Worm (Caenorhabditis elegans) whole organism, L4 larva: ENCODE results near the gene F56D5.2.

Experiments
- D1046.2 ChIP-seq: fragments of 200-800 bp; sonication (Bioruptor generic); IDR thresholded peaks from 2 replicates; pipeline ENCODE4 v1.3.6; 2022; ENCODE audit warnings: missing genetic modification characterization, missing compliant biosample characterization
- F10B5.3 ChIP-seq: sonication (generic microtip); optimal IDR thresholded peaks from 2 replicates; lab custom pipeline; 2016; ENCODE audit warnings: mild to moderate bottlenecking, missing genetic modification characterization, missing compliant biosample characterization
- F37D6.2 ChIP-seq: sonication (generic microtip); optimal IDR thresholded peaks from 2 replicates; lab custom pipeline; 2016; ENCODE audit warnings: mild to moderate bottlenecking, missing genetic modification characterization, missing compliant biosample characterization
- F49E8.2 ChIP-seq: sonication (generic microtip); optimal IDR thresholded peaks from 2 replicates; lab custom pipeline; 2016; ENCODE audit warnings: missing compliant biosample characterization, mild to moderate bottlenecking, missing genetic modification characterization, borderline replicate concordance
- T20F7.1 ChIP-seq: fragments of 200-800 bp; sonication (Bioruptor generic); optimal IDR thresholded peaks from 2 replicates; lab custom pipeline; 2018; ENCODE audit warnings: mild to moderate bottlenecking, missing genetic modification characterization, missing compliant biosample characterization
- Y105C5A.15 ChIP-seq: fragments of 200-800 bp; sonication (Bioruptor generic); IDR thresholded peaks from 2 replicates; pipeline ENCODE4 v1.3.6; 2022; ENCODE audit warnings: missing genetic modification characterization, missing compliant biosample characterization
- Y48G9A.11 ChIP-seq: fragments of 200-800 bp; sonication (Bioruptor generic); IDR thresholded peaks from 2 replicates; pipeline ENCODE4 v1.3.6; 2022; ENCODE audit warnings: missing genetic modification reagents, missing genetic modification characterization, missing compliant biosample characterization
- Y5F2A.4 ChIP-seq: fragments of 200-800 bp; sonication (Bioruptor generic); optimal IDR thresholded peaks from 2 replicates; lab custom pipeline; 2018; ENCODE audit warnings: mild to moderate bottlenecking, missing genetic modification characterization, missing compliant biosample characterization
- ZK546.5 ChIP-seq, 2 experiments: sonication (generic microtip); optimal IDR thresholded peaks; 2 replicates each; lab custom pipeline; 2017; ENCODE audit warnings: missing biosample characterization in 2 of 2, missing genetic modification characterization in 2 of 2
- ama-1 ChIP-seq: fragments of 150-350 bp; optimal IDR thresholded peaks from 2 replicates; lab custom pipeline; 2014; ENCODE audit warnings: inconsistent platforms, mixed read lengths
- arid-1 ChIP-seq: fragments of 200-800 bp; sonication (Bioruptor generic); conservative IDR thresholded peaks from 2 replicates; pipeline ENCODE4 v1.3.6; 2022; ENCODE audit warnings: missing genetic modification reagents, missing genetic modification characterization, missing compliant biosample characterization
- attf-4 ChIP-seq: sonication (generic microtip); optimal IDR thresholded peaks from 3 replicates; lab custom pipeline; 2017; ENCODE audit warnings: missing biosample characterization, missing genetic modification characterization
- ceh-20 ChIP-seq: fragments of 200-800 bp; sonication (Bioruptor generic); IDR thresholded peaks from 2 replicates; pipeline ENCODE4 v1.3.6; 2022; ENCODE audit warnings: missing genetic modification reagents, missing genetic modification characterization, missing compliant biosample characterization
- ceh-32 ChIP-seq: sonication (generic microtip); optimal IDR thresholded peaks from 2 replicates; lab custom pipeline; 2016; ENCODE audit warnings: mild to moderate bottlenecking, missing genetic modification characterization, missing compliant biosample characterization; ENCODE audit not compliant: poor library complexity
- ces-1 ChIP-seq: fragments of 150-350 bp; sonication (generic microtip); optimal IDR thresholded peaks from 4 replicates; lab custom pipeline; 2014; ENCODE audit warnings: missing biosample characterization, missing genetic modification reagents, missing genetic modification characterization
- daf-16 ChIP-seq, 3 experiments: sonication (generic microtip); optimal IDR thresholded peaks; 2 replicates each; lab custom pipeline; 2016 to 2017; ENCODE audit warnings: missing genetic modification characterization in 3 of 3, missing genetic modification reagents in 3 of 3, mild to moderate bottlenecking in 2 of 3, missing compliant biosample characterization in 2 of 3, missing biosample characterization in 1 of 3, moderate library complexity in 1 of 3
- daf-19 ChIP-seq: fragments of 200-800 bp; sonication (Bioruptor generic); conservative IDR thresholded peaks from 2 replicates; pipeline ENCODE4 v1.3.6; 2022; ENCODE audit warnings: missing genetic modification characterization, missing compliant biosample characterization
- daf-8 ChIP-seq: fragments of 200-800 bp; sonication (Bioruptor generic); IDR thresholded peaks from 2 replicates; pipeline ENCODE4 v1.3.6; 2022; ENCODE audit warnings: missing genetic modification characterization, missing compliant biosample characterization
- duxl-1 ChIP-seq: sonication (generic microtip); optimal IDR thresholded peaks from 2 replicates; lab custom pipeline; 2016; ENCODE audit warnings: mild to moderate bottlenecking, missing genetic modification characterization, moderate library complexity, missing compliant biosample characterization; ENCODE audit not compliant: poor library complexity
- hif-1 ChIP-seq, 2 experiments: sonication (generic microtip); optimal IDR thresholded peaks; 2 replicates each; lab custom pipeline; 2016 to 2017; ENCODE audit warnings: missing compliant biosample characterization in 2 of 2, missing genetic modification characterization in 2 of 2, missing genetic modification reagents in 2 of 2, missing genotype in 2 of 2, mild to moderate bottlenecking in 1 of 2
- madf-5 ChIP-seq, 2 experiments: fragments of 200-800 bp; sonication (Bioruptor generic); IDR thresholded peaks; 2 replicates each; pipeline ENCODE4 v1.3.6; 2022; ENCODE audit warnings: missing compliant biosample characterization in 2 of 2, missing genetic modification characterization in 2 of 2
- madf-9 ChIP-seq: fragments of 200-800 bp; sonication (Bioruptor generic); conservative IDR thresholded peaks from 2 replicates; pipeline ENCODE4 v1.3.6; 2022; ENCODE audit warnings: missing genetic modification reagents, missing genetic modification characterization, missing compliant biosample characterization
- mdt-29 ChIP-seq: fragments of 200-800 bp; sonication (Bioruptor generic); IDR thresholded peaks from 2 replicates; pipeline ENCODE4 v1.3.6; 2022; ENCODE audit warnings: missing genetic modification reagents, missing genetic modification characterization, missing compliant biosample characterization
- mxl-2 ChIP-seq: fragments of 200-800 bp; sonication (Bioruptor generic); conservative IDR thresholded peaks from 2 replicates; pipeline ENCODE4 v1.3.6; 2022; ENCODE audit warnings: missing genetic modification reagents, missing genetic modification characterization, missing compliant biosample characterization
- nhr-102 ChIP-seq: sonication (generic microtip); optimal IDR thresholded peaks from 2 replicates; lab custom pipeline; 2016; ENCODE audit warnings: mild to moderate bottlenecking, missing genetic modification characterization, moderate library complexity, missing compliant biosample characterization
- nhr-11 ChIP-seq: fragments of 150-350 bp; optimal IDR thresholded peaks from 2 replicates; lab custom pipeline; 2014; ENCODE audit warnings: missing biosample characterization, missing genetic modification characterization
- nhr-111 ChIP-seq: fragments of 200-800 bp; sonication (Bioruptor generic); optimal IDR thresholded peaks from 2 replicates; lab custom pipeline; 2018; ENCODE audit warnings: mild to moderate bottlenecking, missing genetic modification characterization, missing compliant biosample characterization
- nhr-28 ChIP-seq: fragments of 150-350 bp; optimal IDR thresholded peaks from 2 replicates; lab custom pipeline; 2014; ENCODE audit warnings: missing biosample characterization, missing genetic modification characterization
- nhr-42 ChIP-seq: fragments of 200-800 bp; sonication (Bioruptor generic); IDR thresholded peaks from 2 replicates; pipeline ENCODE4 v1.3.6; 2022; ENCODE audit warnings: missing genetic modification characterization, missing compliant biosample characterization
- sdz-12 ChIP-seq: fragments of 200-800 bp; sonication (Bioruptor generic); optimal IDR thresholded peaks from 2 replicates; lab custom pipeline; 2018; ENCODE audit warnings: mild to moderate bottlenecking, missing genetic modification characterization, missing compliant biosample characterization
- set-16 ChIP-seq: fragments of 200-800 bp; sonication (Bioruptor generic); IDR thresholded peaks from 2 replicates; pipeline ENCODE4 v1.3.6; 2022; ENCODE audit warnings: missing genetic modification reagents, missing genetic modification characterization, missing compliant biosample characterization
- snpc-1.2 ChIP-seq: fragments of 200-800 bp; sonication (Bioruptor generic); IDR thresholded peaks from 2 replicates; pipeline ENCODE4 v1.3.6; 2022; ENCODE audit warnings: missing genetic modification reagents, missing genetic modification characterization, missing compliant biosample characterization
- spr-3 ChIP-seq: fragments of 200-800 bp; sonication (Bioruptor generic); optimal IDR thresholded peaks from 2 replicates; lab custom pipeline; 2018; ENCODE audit warnings: mild to moderate bottlenecking, missing genetic modification characterization, missing compliant biosample characterization
- unc-130 ChIP-seq: sonication (generic microtip); optimal IDR thresholded peaks from 2 replicates; lab custom pipeline; 2016; ENCODE audit warnings: missing genetic modification reagents, missing genetic modification characterization, missing compliant biosample characterization
- unc-39 ChIP-seq: sonication (generic microtip); optimal IDR thresholded peaks from 2 replicates; lab custom pipeline; 2017; ENCODE audit warnings: missing biosample characterization, missing genetic modification characterization
- vab-7 ChIP-seq: fragments of 200-800 bp; sonication (Bioruptor generic); IDR thresholded peaks from 2 replicates; pipeline ENCODE4 v1.3.6; 2022; ENCODE audit warnings: missing genetic modification reagents, missing genetic modification characterization, missing compliant biosample characterization
- zag-1 ChIP-seq: fragments of 150-350 bp; optimal IDR thresholded peaks from 2 replicates; lab custom pipeline; 2014; ENCODE audit warnings: missing biosample characterization, missing genetic modification characterization
- zfp-2 ChIP-seq: sonication (generic microtip); optimal IDR thresholded peaks from 2 replicates; lab custom pipeline; 2016; ENCODE audit warnings: mild to moderate bottlenecking, missing genetic modification characterization, missing compliant biosample characterization

The F56D5.2 gene

ce11 chrIV:9432327-9432726 is 33.9 kb upstream of the F56D5.2 start:
- TF ChIP-seq madf-9 (no peak), ZK546.5 (tag; optimal IDR thresholded peaks at IDR 0.05; lab: Kevin White, UChicago) (no peak), unc-130 (GFP tag; lab: Kevin White, UChicago) (no peak), ces-1 (GFP tag; lab: Kevin White, UChicago) (no peak), sdz-12 (GFP tag; lab: Kevin White, UChicago) (no peak), vab-7 (GFP tag; lab: Robert Waterston, UW) (no peak), Y105C5A.15 (GFP tag; lab: Robert Waterston, UW) (no peak), madf-5 (GFP tag; IDR thresholded peaks at IDR 0.05; lab: Robert Waterston, UW) (no peak), F10B5.3 (tag; lab: Kevin White, UChicago) (no peak)

ce11 chrIV:9427959-9428358 is 29.5 kb upstream of the F56D5.2 start, which contains the start of gene F59B8.1:
F59B8.1 (plus strand) TSS chrIV:9428259.
- no peak for TF ChIP-seq ceh-20

ce11 chrIV:9423095-9423494 is 24.7 kb upstream of the F56D5.2 start, which contains the start of gene srxa-2:
srxa-2 (plus strand) TSS chrIV:9423395.
- TF ChIP-seq nhr-11 (tag; lab: Kevin White, UChicago) (no peak), ceh-20 (no peak), mdt-29 (GFP tag; lab: Robert Waterston, UW) (no peak), set-16 (no peak), D1046.2 (GFP tag; lab: Robert Waterston, UW) (no peak), madf-5 (GFP tag; IDR thresholded peaks at IDR 0.05; lab: Robert Waterston, UW) (no peak), nhr-42 (no peak), daf-16 (GFP tag; optimal IDR thresholded peaks at IDR 0.05; lab: Kevin White, UChicago) (no peak), daf-16 (tag; optimal IDR thresholded peaks at IDR 0.05; lab: Kevin White, UChicago) (no peak), ama-1 (no peak), Y105C5A.15 (GFP tag; lab: Robert Waterston, UW) (no peak), mxl-2 (GFP tag; lab: Robert Waterston, UW) (no peak), ceh-32 (tag; lab: Kevin White, UChicago) (no peak), F49E8.2 (no peak), F37D6.2 (tag; lab: Kevin White, UChicago) (no peak), zfp-2 (no peak), Y48G9A.11 (no peak), sdz-12 (GFP tag; lab: Kevin White, UChicago) (no peak), duxl-1 (tag; lab: Kevin White, UChicago) (no peak), nhr-111 (GFP tag; lab: Kevin White, UChicago) (no peak)
- TF ChIP-seq, all 104 proteins: peak for 0

ce11 chrIV:9422408-9422807 is 24.0 kb upstream of the F56D5.2 start, which contains the start of gene F56D5.9:
F56D5.9 (minus strand) TSS chrIV:9422508.
- TF ChIP-seq hif-1 (tag; optimal IDR thresholded peaks at IDR 0.05; lab: Kevin White, UChicago) (no peak), arid-1 (GFP tag; lab: Robert Waterston, UW) (no peak), spr-3 (no peak), nhr-28 (tag; lab: Kevin White, UChicago) (no peak), attf-4 (tag; lab: Kevin White, UChicago) (no peak), Y48G9A.11 (no peak), nhr-102 (no peak), Y5F2A.4 (GFP tag; lab: Kevin White, UChicago) (no peak), T20F7.1 (GFP tag; lab: Kevin White, UChicago) (no peak), ama-1 (no peak), daf-8 (GFP tag; lab: Robert Waterston, UW) (no peak), snpc-1.2 (GFP tag; lab: Robert Waterston, UW) (no peak), zag-1 (tag; lab: Kevin White, UChicago) (no peak), ceh-32 (tag; lab: Kevin White, UChicago) (no peak), mdt-29 (GFP tag; lab: Robert Waterston, UW) (no peak), daf-19 (GFP tag; lab: Robert Waterston, UW) (no peak), unc-39 (tag; lab: Kevin White, UChicago) (no peak)
